Fruit fly (Drosophila melanogaster) whole organism, adult: ENCODE measurements around the gene obst-H.

Source experiments
- CG11617 ChIP-seq: fragments of 200-800 bp; sonication (Bioruptor generic); optimal IDR thresholded peaks from 2 replicates; lab custom pipeline; 2017; ENCODE audit warnings: mild to moderate bottlenecking, missing biosample characterization, missing genetic modification reagents, missing genetic modification characterization
- CG12768 ChIP-seq: fragments of 200-800 bp; sonication (Bioruptor generic); optimal IDR thresholded peaks from 2 replicates; lab custom pipeline; 2017; ENCODE audit warnings: missing biosample characterization, missing genetic modification characterization, mild to moderate bottlenecking, moderate library complexity, missing genetic modification reagents
- CG14711 ChIP-seq: fragments of 200-800 bp; sonication (Bioruptor generic); optimal IDR thresholded peaks from 2 replicates; lab custom pipeline; 2018; ENCODE audit warnings: missing biosample characterization, mild to moderate bottlenecking, missing genetic modification characterization, moderate library complexity
- CG1620 ChIP-seq: fragments of 200-800 bp; sonication (Bioruptor generic); optimal IDR thresholded peaks from 2 replicates; lab custom pipeline; 2016; ENCODE audit warnings: missing biosample characterization, missing genetic modification characterization
- CG33017 ChIP-seq: fragments of 200-800 bp; sonication (Bioruptor generic); optimal IDR thresholded peaks from 2 replicates; lab custom pipeline; 2018; ENCODE audit warnings: missing biosample characterization, mild to moderate bottlenecking, missing genetic modification characterization, moderate library complexity
- CG5204 ChIP-seq: fragments of 200-800 bp; sonication (Bioruptor generic); optimal IDR thresholded peaks from 2 replicates; lab custom pipeline; 2016; ENCODE audit warnings: missing biosample characterization, missing genetic modification characterization
- CG7045 ChIP-seq: fragments of 200-800 bp; sonication (Bioruptor generic); optimal IDR thresholded peaks from 2 replicates; lab custom pipeline; 2017; ENCODE audit warnings: missing biosample characterization, mild to moderate bottlenecking, missing genetic modification characterization
- CG7101 ChIP-seq: fragments of 200-800 bp; sonication (Bioruptor generic); optimal IDR thresholded peaks from 2 replicates; lab custom pipeline; 2018; ENCODE audit warnings: missing biosample characterization, mild to moderate bottlenecking, missing genetic modification characterization, moderate library complexity
- Clk ChIP-seq: fragments of 200-800 bp; sonication (Bioruptor generic); optimal IDR thresholded peaks from 2 replicates; lab custom pipeline; 2017; ENCODE audit warnings: missing biosample characterization, missing genetic modification characterization
- Crg-1 ChIP-seq: fragments of 200-800 bp; sonication (Bioruptor generic); optimal IDR thresholded peaks from 2 replicates; lab custom pipeline; 2016; ENCODE audit warnings: missing biosample characterization, missing genetic modification characterization
- Hr96 ChIP-seq: fragments of 200-800 bp; sonication (Bioruptor generic); optimal IDR thresholded peaks from 2 replicates; lab custom pipeline; 2016; ENCODE audit warnings: missing biosample characterization, missing genetic modification characterization
- Mnt ChIP-seq: fragments of 200-800 bp; sonication (Bioruptor generic); optimal IDR thresholded peaks from 2 replicates; lab custom pipeline; 2016; ENCODE audit warnings: missing biosample characterization, mild to moderate bottlenecking, missing genetic modification characterization
- bab1 ChIP-seq: fragments of 200-800 bp; sonication (Bioruptor generic); optimal IDR thresholded peaks from 3 replicates; lab custom pipeline; 2019; ENCODE audit warnings: missing biosample characterization, mild to moderate bottlenecking, missing genetic modification characterization, moderate library complexity
- cic ChIP-seq: fragments of 200-800 bp; sonication (Bioruptor generic); optimal IDR thresholded peaks from 2 replicates; lab custom pipeline; 2017; ENCODE audit warnings: missing biosample characterization, mild to moderate bottlenecking, missing genetic modification characterization, moderate library complexity
- cnc ChIP-seq, 2 experiments: fragments of >200 bp; optimal IDR thresholded peaks; 2 replicates each; lab custom pipeline; 2017
- kay ChIP-seq: fragments of 200-800 bp; sonication (Bioruptor generic); peaks from one replicate; lab custom pipeline; 2016; ENCODE audit warnings: missing biosample characterization, missing genetic modification characterization, borderline replicate concordance
- ovo ChIP-seq: fragments of 200-800 bp; sonication (Bioruptor generic); optimal IDR thresholded peaks from 2 replicates; lab custom pipeline; 2016; ENCODE audit warnings: missing biosample characterization, missing genetic modification characterization
- pad ChIP-seq: fragments of 200-800 bp; sonication (Bioruptor generic); optimal IDR thresholded peaks from 3 replicates; lab custom pipeline; 2017; ENCODE audit warnings: missing biosample characterization, missing genetic modification characterization, mild to moderate bottlenecking, moderate library complexity, missing genetic modification reagents
- tj ChIP-seq: fragments of 200-800 bp; sonication (Bioruptor generic); optimal IDR thresholded peaks from 3 replicates; lab custom pipeline; 2017; ENCODE audit warnings: missing biosample characterization, mild to moderate bottlenecking, missing genetic modification characterization, moderate library complexity
- toe ChIP-seq: fragments of 200-800 bp; sonication (Bioruptor generic); optimal IDR thresholded peaks from 2 replicates; lab custom pipeline; 2016; ENCODE audit warnings: missing biosample characterization, missing genetic modification characterization

The obst-H gene

DNA sequence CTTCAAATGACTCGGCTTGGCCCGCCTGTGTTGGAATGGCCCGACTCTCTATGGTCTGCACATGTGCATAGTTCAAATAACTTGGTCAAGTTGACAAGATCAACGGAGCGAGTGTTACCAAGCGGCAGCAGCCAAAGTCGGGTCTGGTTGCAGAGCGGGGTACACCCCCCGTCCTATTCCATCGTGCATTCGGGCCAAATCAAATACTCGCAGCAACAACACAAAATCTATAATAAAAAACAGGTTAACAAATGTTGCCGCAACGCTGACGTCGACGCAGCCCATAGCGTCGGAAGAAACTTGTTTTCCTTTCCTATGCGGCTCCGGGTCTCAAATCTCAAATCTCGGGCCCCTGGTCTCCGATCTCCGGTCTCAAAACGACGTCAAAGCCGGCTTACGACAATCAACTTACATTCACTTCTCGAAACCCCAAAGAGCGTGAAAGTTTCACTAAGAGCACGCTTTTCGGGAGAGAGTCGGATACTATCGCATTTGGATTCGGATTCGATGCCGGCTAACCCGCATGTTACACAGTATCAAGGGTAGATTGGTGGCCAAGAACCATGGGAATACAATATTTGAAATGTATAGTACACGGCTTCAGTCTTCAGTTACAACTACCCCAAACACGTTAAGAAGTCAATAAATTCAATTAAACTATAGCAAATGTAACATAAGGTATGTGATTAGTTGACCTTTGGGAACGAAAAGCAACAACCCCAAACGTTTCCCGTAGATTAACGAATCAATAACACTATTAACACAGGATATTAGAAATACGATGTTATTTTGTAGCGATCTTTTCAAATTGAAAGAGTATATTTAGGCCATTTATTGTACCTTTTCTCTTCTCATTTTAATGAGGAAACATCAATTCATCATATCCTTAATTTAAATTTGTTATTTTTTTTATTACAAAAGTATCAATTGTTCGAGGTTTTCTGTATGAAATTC is 5.5 kb upstream of the obst-H start:
- peak; percentile 56 for TF ChIP-seq tj (GFP tag; lab: Kevin White, UChicago)
- peak; percentile 13 for TF ChIP-seq Clk (GFP tag; lab: Kevin White, UChicago)
- TF ChIP-seq ovo: no peak
- TF ChIP-seq kay (GFP tag; lab: Kevin White, UChicago): no peak
- TF ChIP-seq toe (GFP tag; lab: Kevin White, UChicago): peak; percentile 79
- TF ChIP-seq Hr96: peak; percentile 64
- peak; percentile 40 for TF ChIP-seq pad (GFP tag; lab: Kevin White, UChicago)
- peak; percentile 55 for TF ChIP-seq Mnt
- peak; percentile 60 for TF ChIP-seq CG7045 (GFP tag; lab: Kevin White, UChicago)
- no peak for TF ChIP-seq cnc (optimal IDR thresholded peaks at IDR 0.05; lab: Kevin White, UChicago)
- peak; percentile 61 for TF ChIP-seq Crg-1 (GFP tag; lab: Kevin White, UChicago)
- peak; percentile 28 for TF ChIP-seq bab1 (GFP tag; lab: Kevin White, UChicago)
- no peak for TF ChIP-seq cic (GFP tag; lab: Kevin White, UChicago)
- TF ChIP-seq CG33017 (tag; lab: Kevin White, UChicago): peak; percentile 43
- TF ChIP-seq CG1620 (GFP tag; lab: Kevin White, UChicago): peak; percentile 30
- TF ChIP-seq CG7101 (tag; lab: Kevin White, UChicago): peak; percentile 59
- TF ChIP-seq CG11617 (GFP tag; lab: Kevin White, UChicago): peak; percentile 86
- peak; percentile 78 for TF ChIP-seq CG5204 (GFP tag; lab: Kevin White, UChicago)
- no peak for TF ChIP-seq CG14711 (tag; lab: Kevin White, UChicago)
- peak; percentile 51 for TF ChIP-seq CG12768

DNA sequence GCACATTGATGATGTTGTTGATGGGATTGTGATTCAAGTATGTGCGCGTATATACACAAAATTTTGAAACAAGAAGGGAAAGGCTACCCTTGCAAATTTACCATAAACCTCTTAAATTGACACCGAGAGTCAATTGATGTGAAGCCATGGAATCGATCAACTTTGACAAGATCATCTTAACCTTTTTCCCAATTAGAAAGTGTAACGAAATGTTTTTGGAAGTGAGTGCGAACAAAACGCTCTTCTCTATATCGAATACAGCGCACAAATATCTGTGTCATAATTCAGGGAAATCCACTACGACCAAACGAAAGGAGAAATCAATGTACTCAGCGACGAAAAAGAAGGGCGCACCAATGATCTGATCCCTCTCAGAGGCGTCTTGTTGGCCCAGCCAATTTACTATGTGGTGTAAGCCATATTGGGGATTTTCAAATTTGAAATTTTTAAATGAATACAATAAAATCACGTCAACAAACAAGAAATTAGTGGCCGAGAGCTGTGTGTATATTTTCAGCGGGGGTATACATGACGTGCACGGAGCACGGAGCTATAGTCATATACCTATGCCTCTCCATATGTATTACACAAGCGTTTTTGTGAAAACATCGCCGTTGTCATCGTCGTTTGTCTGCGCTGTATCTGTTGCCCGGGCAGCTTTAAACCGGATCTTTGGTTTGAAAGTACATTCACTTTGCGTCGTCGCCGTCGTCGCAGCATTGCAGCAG is 4.5 kb upstream of the obst-H start:
- TF ChIP-seq CG12768: no peak
- TF ChIP-seq cnc (optimal IDR thresholded peaks at IDR 0.05; lab: Kevin White, UChicago): no peak
- TF ChIP-seq CG11617 (GFP tag; lab: Kevin White, UChicago): no peak
- no peak for TF ChIP-seq CG33017 (tag; lab: Kevin White, UChicago)
- no peak for TF ChIP-seq tj (GFP tag; lab: Kevin White, UChicago)
- no peak for TF ChIP-seq cic (GFP tag; lab: Kevin White, UChicago)
- no peak for TF ChIP-seq toe (GFP tag; lab: Kevin White, UChicago)
- TF ChIP-seq Clk (GFP tag; lab: Kevin White, UChicago): no peak
- peak; percentile 14 for TF ChIP-seq CG7101 (tag; lab: Kevin White, UChicago)
- TF ChIP-seq Hr96: peak; percentile 7
- TF ChIP-seq CG5204 (GFP tag; lab: Kevin White, UChicago): peak; percentile 23
- TF ChIP-seq ovo: no peak
- TF ChIP-seq Mnt: no peak
- TF ChIP-seq bab1 (GFP tag; lab: Kevin White, UChicago): no peak
- no peak for TF ChIP-seq Crg-1 (GFP tag; lab: Kevin White, UChicago)
- peak; percentile 85 for TF ChIP-seq kay (GFP tag; lab: Kevin White, UChicago)
- TF ChIP-seq pad (GFP tag; lab: Kevin White, UChicago): no peak
- peak; percentile 24 for TF ChIP-seq CG14711 (tag; lab: Kevin White, UChicago)
- TF ChIP-seq CG7045 (GFP tag; lab: Kevin White, UChicago): no peak
- no peak for TF ChIP-seq CG1620 (GFP tag; lab: Kevin White, UChicago)

DNA sequence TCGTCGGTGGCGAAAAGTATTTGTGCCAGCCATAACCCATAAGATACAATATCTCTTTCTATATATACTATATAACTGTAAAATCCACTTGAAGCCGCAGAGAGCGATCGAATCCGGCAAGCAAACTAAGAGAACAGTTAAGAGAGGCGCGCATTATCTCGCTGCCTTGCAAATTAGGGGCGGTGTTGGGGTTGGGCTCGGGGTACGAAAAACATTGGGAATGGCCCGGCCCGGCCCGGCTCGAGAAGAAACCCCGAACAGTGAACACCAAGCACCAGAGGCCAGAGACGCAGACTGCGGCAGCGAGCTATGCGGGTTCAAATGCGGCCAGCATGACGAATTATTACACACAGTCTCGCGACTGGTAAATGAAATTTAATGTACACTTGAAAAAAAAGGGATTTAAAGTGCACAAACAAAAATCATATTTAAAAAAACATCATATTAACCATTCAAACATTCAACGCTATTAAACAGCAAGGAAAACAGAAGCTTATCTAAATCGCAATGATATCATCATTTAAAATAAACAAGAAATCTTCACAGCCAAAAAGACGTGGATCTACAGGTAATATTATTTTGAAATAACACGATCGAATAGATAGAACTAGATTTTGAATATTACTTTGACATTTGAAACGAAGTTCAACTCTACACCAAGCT is 3.5 kb upstream of the obst-H start:
- no peak for TF ChIP-seq pad (GFP tag; lab: Kevin White, UChicago)
- peak; percentile 23 for TF ChIP-seq CG14711 (tag; lab: Kevin White, UChicago)
- no peak for TF ChIP-seq Clk (GFP tag; lab: Kevin White, UChicago)
- TF ChIP-seq CG12768: peak; percentile 82
- peak; percentile 83 for TF ChIP-seq kay (GFP tag; lab: Kevin White, UChicago)
- TF ChIP-seq CG5204 (GFP tag; lab: Kevin White, UChicago): peak; percentile 2
- TF ChIP-seq bab1 (GFP tag; lab: Kevin White, UChicago): no peak
- peak; percentile 22 for TF ChIP-seq tj (GFP tag; lab: Kevin White, UChicago)
- TF ChIP-seq Mnt: no peak
- peak; percentile 57 for TF ChIP-seq ovo
- no peak for TF ChIP-seq cnc (optimal IDR thresholded peaks at IDR 0.05; lab: Kevin White, UChicago)
- TF ChIP-seq CG7045 (GFP tag; lab: Kevin White, UChicago): no peak
- TF ChIP-seq Hr96: peak; percentile 23
- no peak for TF ChIP-seq CG7101 (tag; lab: Kevin White, UChicago)
- TF ChIP-seq CG33017 (tag; lab: Kevin White, UChicago): no peak
- no peak for TF ChIP-seq CG1620 (GFP tag; lab: Kevin White, UChicago)
- TF ChIP-seq CG11617 (GFP tag; lab: Kevin White, UChicago): no peak
- peak; percentile 5 for TF ChIP-seq toe (GFP tag; lab: Kevin White, UChicago)
- TF ChIP-seq cic (GFP tag; lab: Kevin White, UChicago): no peak
- no peak for TF ChIP-seq Crg-1 (GFP tag; lab: Kevin White, UChicago)
